Fruit fly (Drosophila melanogaster): ENCODE results near the gene CG6912.

The CG6912 gene

DNA sequence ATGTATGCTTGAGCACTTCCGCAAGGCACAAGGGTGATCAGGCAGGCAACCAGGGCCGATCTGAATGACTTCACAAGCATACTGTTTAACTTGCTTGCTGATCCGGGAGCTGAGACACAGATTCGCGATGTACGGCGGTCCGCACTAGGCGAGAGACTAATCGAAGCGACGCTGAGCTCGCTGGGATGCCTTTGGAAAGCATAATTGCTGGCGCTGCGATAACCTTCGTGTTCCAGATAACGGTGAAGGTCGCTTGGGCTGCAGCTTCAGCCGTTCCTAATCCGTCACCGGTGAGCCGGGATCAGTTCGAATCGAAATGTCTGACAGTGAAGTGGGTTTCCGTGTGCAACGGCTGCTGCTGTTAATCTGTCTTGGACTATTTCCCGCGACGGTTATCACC lies at the start of gene CG6912, which contains the start of gene CG3984:
Gene CG6912 (minus strand): TSS at position 159 of the 400 bp plus-strand sequence.
Gene CG3984 (plus strand): TSS at position 303 of the 400 bp plus-strand sequence.
- TF ChIP-seq CG17801 (GFP tag; optimal IDR thresholded peaks at IDR 0.05; ENCODE audit: partially characterized antibody) = no peak

DNA sequence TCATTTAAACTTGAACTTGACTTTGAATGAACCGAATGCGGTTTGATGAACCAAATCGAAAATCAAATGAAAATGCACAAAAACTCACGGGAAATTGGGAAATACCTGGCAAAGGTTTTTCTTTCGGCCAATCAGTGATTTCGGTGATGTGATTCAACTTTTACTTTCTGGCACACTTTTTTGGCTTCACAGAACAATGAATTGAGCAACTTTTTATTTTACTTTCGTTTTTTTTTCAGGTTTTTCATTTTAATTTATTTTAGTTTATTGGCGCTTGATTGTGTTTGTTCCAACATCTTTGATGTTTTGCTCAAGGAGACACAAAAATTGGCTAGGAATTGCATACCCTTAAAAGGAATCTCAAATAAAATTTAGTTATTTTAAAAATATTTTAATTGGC lies 44.7 kb upstream of the CG6912 start, which contains the start of gene Mf:
Gene Mf (minus strand): TSS at position 44 of the 400 bp plus-strand sequence.
- no peak for TF ChIP-seq CG17801 (GFP tag; optimal IDR thresholded peaks at IDR 0.05; ENCODE audit: partially characterized antibody)

DNA sequence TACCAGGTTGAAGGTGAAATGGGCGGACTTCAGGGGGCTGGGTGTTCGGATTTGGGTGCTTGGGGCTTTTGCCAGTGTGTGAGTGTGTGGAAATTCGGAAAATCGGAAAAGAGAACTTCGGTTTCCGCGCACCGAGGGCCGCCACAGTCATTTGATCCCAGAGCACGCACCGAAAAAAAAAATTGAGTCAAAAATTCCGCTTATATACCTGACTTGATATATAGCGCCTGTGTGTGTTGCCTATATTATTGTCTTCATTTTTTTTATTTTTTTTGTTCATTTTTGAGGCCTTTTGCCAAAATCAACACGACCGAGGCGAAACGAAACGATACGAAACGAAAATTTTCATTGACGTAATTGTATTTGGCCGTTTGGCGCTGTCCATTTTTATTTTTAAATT lies 40.4 kb upstream of the CG6912 start:
- TF ChIP-seq CG17801 (GFP tag; optimal IDR thresholded peaks at IDR 0.05; ENCODE audit: partially characterized antibody) = no peak

DNA sequence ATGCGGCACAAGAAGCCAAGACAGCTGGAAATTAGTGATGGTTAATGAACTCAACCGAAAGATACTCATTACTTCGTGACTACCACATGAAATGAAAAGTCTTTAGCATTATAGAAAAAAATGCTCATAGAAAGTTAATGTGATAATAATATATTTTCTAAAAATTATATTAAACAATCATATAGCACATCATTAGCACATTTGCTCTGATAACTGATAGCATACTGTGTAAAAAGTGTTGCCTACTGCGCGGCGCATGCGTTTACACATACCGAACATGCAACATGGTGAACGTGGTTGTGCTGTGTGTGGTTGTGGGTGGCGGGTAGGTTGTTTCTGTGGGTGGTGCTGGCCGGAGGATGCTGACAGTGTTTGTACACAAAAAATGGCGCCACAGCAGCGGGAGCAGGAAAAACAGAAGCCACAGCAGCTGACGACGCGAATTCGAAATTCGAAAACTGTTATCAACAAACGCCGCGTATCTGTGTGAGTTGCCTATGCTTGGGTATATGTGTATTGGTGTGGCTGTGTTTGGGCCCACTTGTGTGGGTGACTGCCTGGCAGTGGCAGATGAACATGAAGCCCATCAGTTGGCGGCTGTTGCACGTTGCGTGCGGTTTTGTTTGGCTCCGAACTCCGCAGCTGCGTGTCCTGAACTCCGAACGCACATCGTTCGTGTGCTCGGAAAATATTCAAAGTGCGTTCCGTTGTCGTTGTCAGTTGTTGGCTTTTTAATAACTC lies 13.1 kb upstream of the CG6912 start, which contains the start of gene Gyc88E:
Gene Gyc88E (plus strand): TSS at position 604 of the 741 bp plus-strand sequence.
- no peak for TF ChIP-seq CG17801 (GFP tag; optimal IDR thresholded peaks at IDR 0.05; ENCODE audit: partially characterized antibody)

DNA sequence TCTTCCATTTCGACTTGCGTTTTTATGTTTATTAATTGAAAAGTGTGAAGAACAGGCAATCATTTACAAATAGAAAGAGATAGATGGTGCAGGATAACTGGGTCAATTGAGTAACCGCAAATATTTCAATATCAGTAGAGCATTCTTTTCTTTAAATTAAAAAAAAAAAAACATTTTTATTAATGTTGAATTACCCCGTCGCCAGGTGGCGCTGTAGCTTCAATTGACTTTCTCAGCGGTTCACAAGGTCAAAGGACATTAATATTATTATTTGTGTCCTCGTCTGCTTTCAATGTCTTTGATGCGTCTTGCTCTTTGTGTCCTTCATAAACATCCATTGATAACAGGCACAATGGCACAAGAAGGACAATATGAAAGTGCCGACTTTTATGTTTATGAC lies 11.8 kb upstream of the CG6912 start:
- no peak for TF ChIP-seq CG17801 (GFP tag; optimal IDR thresholded peaks at IDR 0.05; ENCODE audit: partially characterized antibody)

DNA sequence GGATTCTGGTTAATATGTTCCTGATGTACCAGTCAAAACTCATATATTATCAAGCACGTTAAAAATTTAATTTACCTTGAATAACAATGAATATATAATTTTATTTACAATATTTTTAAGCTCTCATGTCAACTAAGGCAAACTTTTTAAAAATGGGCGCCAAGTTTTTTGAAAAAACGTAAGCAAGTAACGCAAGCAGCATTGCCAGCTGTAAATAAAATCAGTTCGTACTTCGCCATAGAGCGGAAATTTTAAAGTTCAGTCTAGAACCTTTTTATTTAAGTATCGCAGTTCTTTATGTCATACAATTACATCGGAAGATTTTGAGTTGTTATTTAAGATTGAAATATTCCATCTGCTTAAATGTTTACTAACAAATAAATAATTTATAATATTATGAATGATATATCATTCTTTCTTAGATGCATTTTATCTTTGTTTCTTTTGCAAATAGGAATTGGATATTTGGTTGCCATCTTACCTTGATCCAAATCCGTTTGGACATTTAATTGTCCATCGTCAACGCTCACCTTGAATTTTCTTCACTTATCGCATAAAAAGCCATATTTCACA lies 11.2 kb upstream of the CG6912 start:
- no peak for TF ChIP-seq CG17801 (GFP tag; optimal IDR thresholded peaks at IDR 0.05; ENCODE audit: partially characterized antibody)

DNA sequence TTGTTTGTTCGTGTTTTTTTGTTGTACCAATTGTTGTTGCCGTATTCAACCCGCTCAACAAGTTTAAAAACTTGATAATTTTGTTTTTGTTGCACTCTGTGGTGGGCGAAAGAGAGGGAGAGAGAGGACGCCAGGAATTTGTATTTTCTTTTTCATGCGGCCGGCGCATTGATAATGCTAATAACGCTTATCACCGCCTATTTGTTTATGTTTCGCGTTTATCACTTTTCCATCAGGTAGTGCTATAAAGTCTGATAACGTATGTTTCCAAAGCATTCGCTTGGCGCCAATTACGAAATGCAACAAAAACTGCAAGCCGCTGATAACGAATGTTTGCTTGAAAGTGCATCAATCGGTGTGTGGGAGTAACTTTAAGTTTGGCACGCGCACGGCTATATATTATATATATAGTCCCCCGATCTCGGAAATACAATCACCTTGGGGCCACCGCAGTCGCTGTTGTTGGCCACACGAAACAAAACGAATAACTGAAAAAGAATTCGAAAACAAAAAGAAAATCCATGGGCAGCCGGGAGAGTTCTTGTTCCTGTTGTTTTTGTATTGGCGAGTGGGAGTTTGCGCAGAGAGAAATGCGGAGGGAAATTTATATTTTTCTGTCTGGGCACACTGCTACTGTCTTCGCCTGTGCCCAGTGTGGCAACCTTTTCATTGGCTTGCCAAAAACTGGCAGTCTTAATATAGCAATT lies 10.4 kb upstream of the CG6912 start, which contains the start of gene Glys:
Gene Glys (minus strand): TSS at position 494 of the 707 bp plus-strand sequence.
- peak; percentile 79 for TF ChIP-seq CG17801 (GFP tag; optimal IDR thresholded peaks at IDR 0.05; ENCODE audit: partially characterized antibody)

DNA sequence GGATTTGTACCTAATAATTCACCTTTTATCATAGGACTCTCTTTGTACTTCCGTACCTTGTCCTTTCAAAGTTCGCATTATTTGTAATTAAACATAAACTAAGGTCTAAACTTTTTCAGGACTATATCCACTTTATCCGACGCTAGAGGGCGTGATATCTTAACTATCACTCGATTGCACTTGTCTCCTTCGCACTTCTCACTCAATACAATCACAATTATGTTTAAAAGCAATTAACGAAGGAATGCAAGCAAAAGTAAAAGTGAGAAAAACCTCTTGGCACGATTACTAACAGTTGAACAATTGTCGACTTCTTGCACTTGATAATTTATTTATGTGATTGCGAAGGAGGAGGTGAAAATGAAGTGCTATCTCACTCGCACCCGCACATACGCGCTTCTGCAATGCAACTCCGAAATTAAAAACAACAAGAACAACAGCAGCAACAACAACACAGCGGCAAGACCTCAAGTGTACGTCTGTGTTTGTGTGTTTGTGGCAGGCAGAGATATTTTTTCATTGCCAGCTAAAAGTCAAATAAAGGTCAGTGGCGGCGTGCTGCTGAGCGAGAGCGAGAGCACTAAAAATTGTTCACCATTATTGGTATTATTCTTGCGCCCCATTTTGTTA lies 9.7 kb upstream of the CG6912 start:
- no peak for TF ChIP-seq CG17801 (GFP tag; optimal IDR thresholded peaks at IDR 0.05; ENCODE audit: partially characterized antibody)

DNA sequence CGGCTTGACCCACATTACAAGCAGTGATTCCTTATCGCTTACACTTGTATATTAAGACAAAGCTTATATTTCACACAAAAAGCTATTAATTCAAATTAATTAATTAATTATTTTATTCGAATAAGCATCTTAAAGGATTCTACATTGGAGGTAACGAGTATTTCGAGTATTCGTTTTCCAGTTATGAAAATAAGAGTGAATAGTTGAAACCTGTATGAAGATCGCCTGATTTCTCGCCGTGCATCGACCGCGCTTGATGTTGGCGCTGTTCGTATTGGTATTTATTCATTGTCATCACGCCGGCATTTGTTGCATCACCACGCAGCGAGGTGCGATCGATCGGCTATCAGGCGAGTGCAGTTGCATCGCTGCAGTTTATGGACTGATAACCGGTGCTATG lies 8.7 kb upstream of the CG6912 start:
- no peak for TF ChIP-seq CG17801 (GFP tag; optimal IDR thresholded peaks at IDR 0.05; ENCODE audit: partially characterized antibody)

DNA sequence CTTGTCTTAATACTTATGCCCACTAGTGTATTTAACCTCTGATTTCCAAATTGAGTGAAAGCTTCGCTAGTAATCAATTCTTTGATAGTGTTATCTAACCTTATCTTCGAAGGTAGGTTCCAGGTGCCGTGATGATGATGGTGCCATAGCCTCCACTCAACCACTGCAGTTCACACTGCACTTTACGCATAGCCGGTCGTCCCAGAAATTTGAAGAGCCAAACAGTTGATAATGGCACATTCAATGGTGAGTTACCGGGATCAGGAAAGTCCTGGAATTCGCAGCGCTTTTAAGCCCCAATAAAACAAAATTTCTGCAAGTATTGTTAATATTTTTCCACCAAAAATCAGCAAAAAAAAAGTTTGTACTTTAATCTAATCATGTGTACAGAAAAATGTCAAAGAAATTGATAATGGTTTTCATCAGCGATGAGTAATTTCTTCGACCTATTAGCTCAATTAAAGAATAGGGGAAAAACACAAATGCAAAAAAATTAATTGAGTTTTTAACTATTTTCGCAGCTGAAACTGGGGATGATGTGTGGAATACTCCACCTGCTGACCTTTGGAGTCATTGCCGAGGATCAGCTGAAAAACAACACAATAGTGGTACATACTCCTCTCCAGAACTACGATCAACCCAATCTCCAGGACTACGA lies 3.1 kb upstream of the CG6912 start, which contains the start of gene CG3987:
Gene CG3987 (plus strand): TSS at position 143 of the 658 bp plus-strand sequence.
- no peak for TF ChIP-seq CG17801 (GFP tag; optimal IDR thresholded peaks at IDR 0.05; ENCODE audit: partially characterized antibody)

DNA sequence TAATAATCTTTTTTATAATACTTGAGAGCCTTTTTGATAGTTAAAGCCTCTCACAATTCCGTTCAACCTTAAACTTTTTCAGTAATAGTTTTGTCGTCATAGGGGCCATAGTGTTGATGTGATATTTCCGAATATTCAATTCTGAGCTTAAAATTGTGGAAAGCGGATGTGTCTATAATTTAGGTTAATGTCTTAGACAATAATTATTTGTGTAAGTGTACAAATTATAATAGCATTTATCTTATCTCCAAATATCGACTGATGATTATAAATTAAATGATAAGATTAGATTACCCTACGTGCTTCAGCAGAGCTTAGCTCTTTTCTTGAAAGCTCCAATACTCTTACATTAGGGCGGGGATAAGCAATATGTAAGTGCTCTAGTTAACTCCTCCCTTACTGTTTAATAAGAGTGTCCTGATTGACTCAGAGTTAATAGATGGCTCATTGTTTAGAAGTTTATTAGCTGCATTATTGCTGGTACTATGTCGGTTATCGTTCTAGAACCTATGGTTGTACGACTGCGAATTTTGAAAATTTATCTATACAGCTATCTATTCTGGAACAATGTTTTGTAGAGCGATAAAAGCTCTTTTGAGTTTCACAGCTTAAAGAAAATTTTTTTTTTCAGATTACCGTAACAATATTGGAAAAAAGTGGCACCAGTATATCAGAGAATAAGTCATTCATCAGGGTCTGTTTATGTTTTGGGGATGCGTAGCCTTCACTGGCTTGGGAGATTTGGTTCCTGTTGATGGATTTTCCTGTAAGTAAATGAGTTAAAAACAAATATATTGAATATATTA lies 2.4 kb upstream of the CG6912 start:
- TF ChIP-seq CG17801 (GFP tag; optimal IDR thresholded peaks at IDR 0.05; ENCODE audit: partially characterized antibody) = no peak

DNA sequence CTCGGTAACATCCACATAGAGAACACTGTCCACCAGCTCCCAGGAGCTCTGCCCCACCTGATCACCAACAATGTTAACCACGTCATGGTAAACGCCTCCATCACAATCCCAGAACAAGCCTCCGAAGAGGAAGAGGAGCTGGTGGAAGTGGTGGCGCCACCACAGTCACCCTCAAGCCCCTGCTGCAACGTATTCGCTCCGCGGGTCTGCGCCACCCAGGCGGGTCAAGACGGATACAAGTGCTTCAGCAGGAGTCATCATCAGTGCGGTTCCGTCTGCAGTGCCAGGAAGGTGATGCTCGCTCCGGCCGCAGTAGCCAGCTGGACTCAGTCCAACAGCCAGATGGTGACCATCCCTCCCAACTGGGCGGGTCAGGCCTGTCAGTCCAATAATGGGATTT lies 1.4 kb upstream of the CG6912 start:
- no peak for TF ChIP-seq CG17801 (GFP tag; optimal IDR thresholded peaks at IDR 0.05; ENCODE audit: partially characterized antibody)

DNA sequence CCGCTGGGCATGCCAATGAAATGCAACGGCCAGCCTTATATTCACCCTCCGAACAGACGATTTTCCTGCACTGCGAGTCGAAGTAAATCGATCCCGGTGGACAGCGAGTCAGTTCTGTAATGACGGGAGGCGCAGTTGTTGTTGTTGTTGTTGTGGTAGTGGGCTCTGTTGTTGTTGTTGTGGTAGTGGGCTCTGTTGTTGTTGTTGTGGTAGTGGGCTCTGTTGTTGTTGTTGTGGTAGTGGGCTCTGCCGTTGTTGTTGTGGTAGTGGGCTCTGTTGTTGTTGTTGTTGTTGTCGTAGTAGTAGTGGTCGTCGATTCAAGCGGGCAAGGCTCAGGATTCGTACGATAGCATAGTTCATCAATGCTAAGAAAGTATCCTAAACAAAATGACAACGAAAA lies 789 bp downstream of the CG6912 start:
- TF ChIP-seq CG17801 (GFP tag; optimal IDR thresholded peaks at IDR 0.05; ENCODE audit: partially characterized antibody) = no peak

DNA sequence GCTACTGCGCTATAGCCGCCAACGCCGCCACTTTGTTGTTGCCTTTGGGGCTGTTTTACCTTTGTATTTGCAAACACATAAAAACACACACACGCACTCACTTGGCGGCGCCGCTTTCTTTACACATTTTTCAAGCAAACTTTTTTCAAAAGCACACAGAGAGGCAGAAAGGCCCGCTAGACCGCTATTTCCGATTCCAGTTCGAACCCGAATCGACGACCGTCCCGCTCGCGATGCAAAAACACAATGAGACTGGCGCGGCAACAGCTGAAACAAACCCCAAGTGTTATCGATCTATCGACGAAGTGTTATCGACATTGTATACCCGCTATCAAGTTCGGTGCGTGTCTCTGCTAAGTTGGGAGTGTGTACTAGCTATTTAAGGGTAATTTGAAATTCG lies 5.1 kb downstream of the CG6912 start, which contains the start of gene CG42788:
Gene CG42788 (minus strand): TSS at position 250 of the 400 bp plus-strand sequence.
- TF ChIP-seq CG17801 (GFP tag; optimal IDR thresholded peaks at IDR 0.05; ENCODE audit: partially characterized antibody) = peak; percentile 78
